Worm (Caenorhabditis elegans) whole organism, young adult: ENCODE measurements around the gene gpa-3.

Source experiments
- K12H6.12 ChIP-seq: fragments of 200-800 bp; sonication (Bioruptor generic); optimal IDR thresholded peaks from 2 replicates; lab custom pipeline; 2018; ENCODE audit warnings: mild to moderate bottlenecking, missing genetic modification characterization, missing compliant biosample characterization
- chd-7 ChIP-seq: sonication (generic microtip); optimal IDR thresholded peaks from 2 replicates; lab custom pipeline; 2016; ENCODE audit warnings: mild to moderate bottlenecking, missing genetic modification characterization, moderate library complexity, missing compliant biosample characterization
- efl-1 ChIP-seq: fragments of 150-350 bp; optimal IDR thresholded peaks from 2 replicates; lab custom pipeline; 2014; ENCODE audit warnings: missing biosample characterization, missing genetic modification reagents, missing genetic modification characterization
- fkh-3 ChIP-seq: sonication (generic microtip); optimal IDR thresholded peaks from 2 replicates; lab custom pipeline; 2016; ENCODE audit warnings: mild to moderate bottlenecking, missing genetic modification characterization, missing compliant biosample characterization
- lin-35 ChIP-seq, 3 experiments: fragments of 150-350 bp in 2 of 3; sonication (generic microtip) in 1 of 3; optimal IDR thresholded peaks; 2 replicates each; lab custom pipeline; 2014 to 2018; ENCODE audit warnings: missing biosample characterization in 3 of 3, missing genetic modification characterization in 3 of 3, missing genetic modification reagents in 3 of 3
- mcd-1 ChIP-seq: fragments of 200-800 bp; sonication (Bioruptor generic); IDR thresholded peaks from 2 replicates; pipeline ENCODE4 v1.3.6; 2022; ENCODE audit warnings: missing genetic modification reagents, missing genetic modification characterization, missing compliant biosample characterization
- snpc-4 ChIP-seq, 5 experiments: fragments of 150-350 bp in 1 of 5; sonication (generic microtip) in 4 of 5; optimal IDR thresholded peaks; 2 replicates each; lab custom pipeline; 2014 to 2018; ENCODE audit warnings: missing genetic modification characterization in 5 of 5, missing biosample characterization in 3 of 5, antibody characterized with exemption in 2 of 5, mild to moderate bottlenecking in 2 of 5, missing compliant biosample characterization in 2 of 5, missing genotype in 2 of 5, moderate library complexity in 2 of 5, missing genetic modification reagents in 1 of 5
- tbx-9 ChIP-seq: sonication (generic microtip); optimal IDR thresholded peaks from 2 replicates; lab custom pipeline; 2016; ENCODE audit warnings: borderline replicate concordance, missing genetic modification characterization, inconsistent platforms, missing compliant biosample characterization
- unc-62 ChIP-seq: fragments of 150-350 bp; optimal IDR thresholded peaks from 2 replicates; lab custom pipeline; 2014; ENCODE audit warnings: missing biosample characterization, missing genetic modification reagents, missing genetic modification characterization

ce11 chrV:9375378-9375777 lies 15.8 kb upstream of the gpa-3 start, which contains the start of gene E02C12.9:
- TF ChIP-seq tbx-9 (tag; lab: Kevin White, UChicago) (no peak), unc-62 (GFP tag; lab: Kevin White, UChicago) (no peak), K12H6.12 (tag; lab: Kevin White, UChicago) (no peak), efl-1 (no peak), lin-35 (GFP tag; optimal IDR thresholded peaks at IDR 0.05; lab: Kevin White, UChicago) (no peak), mcd-1 (GFP tag; lab: Robert Waterston, UW) (no peak), chd-7 (tag; lab: Kevin White, UChicago) (no peak), fkh-3 (tag; lab: Kevin White, UChicago) (no peak), snpc-4 (GFP tag; optimal IDR thresholded peaks at IDR 0.05; lab: Kevin White, UChicago) (no peak), snpc-4 (tag; optimal IDR thresholded peaks at IDR 0.05; lab: Kevin White, UChicago) (no peak)
